Worm (Caenorhabditis elegans): ENCODE measurements around the gene srd-74.

srd-74 gene

DNA sequence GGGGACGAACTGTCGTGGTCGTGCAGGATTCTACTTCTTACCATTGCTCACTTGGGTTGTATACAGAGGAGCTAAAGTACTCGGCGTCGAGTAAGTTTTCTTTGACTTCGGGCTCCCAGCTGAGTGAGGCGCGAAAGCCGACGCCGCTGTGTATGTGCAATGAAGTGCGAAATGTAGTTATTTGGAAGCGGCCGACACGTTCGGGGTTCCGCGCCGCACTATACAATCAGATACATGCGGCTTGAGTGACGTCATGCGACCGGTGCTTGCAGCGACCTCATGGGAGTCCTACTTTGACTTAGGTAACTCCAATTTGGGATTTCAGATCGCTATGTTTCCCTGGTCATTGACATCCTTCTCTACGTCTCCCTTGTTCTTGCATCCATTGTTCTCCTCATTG is 36.0 kb downstream of the srd-74 start:
- no peak for TF ChIP-seq nhr-179 (tag; optimal IDR thresholded peaks at IDR 0.05)
- no peak for TF ChIP-seq F22D6.2 (tag; optimal IDR thresholded peaks at IDR 0.05)
- TF ChIP-seq F39B2.1 (GFP tag; IDR thresholded peaks at IDR 0.05), result no peak
- TF ChIP-seq egl-18 (GFP tag; IDR thresholded peaks at IDR 0.05), result no peak
- TF ChIP-seq mxl-1 (tag; optimal IDR thresholded peaks at IDR 0.05), result no peak
- peak; percentile 36; the same call in 1 of the 2 replicates for TF ChIP-seq hmg-1.2 (GFP tag; IDR thresholded peaks at IDR 0.05)
- TF ChIP-seq B0261.1 (tag; optimal IDR thresholded peaks at IDR 0.05), result no peak
- 0 out of 2 replicates have a peak, but pooled peaks have one; percentile 7 for TF ChIP-seq madf-6 (GFP tag; IDR thresholded peaks at IDR 0.05)
- TF ChIP-seq snpc-1.1 (tag; optimal IDR thresholded peaks at IDR 0.05; ENCODE audit: insufficient read depth), result peak; percentile 49
- peak; percentile 26 for TF ChIP-seq snpc-4 (GFP tag; optimal IDR thresholded peaks at IDR 0.05)
- peak in 2 of 4 experiments; percentile 80 for TF ChIP-seq snpc-4 (tag; optimal IDR thresholded peaks at IDR 0.05)
- no peak for TF ChIP-seq mcd-1 (GFP tag; IDR thresholded peaks at IDR 0.05)

DNA sequence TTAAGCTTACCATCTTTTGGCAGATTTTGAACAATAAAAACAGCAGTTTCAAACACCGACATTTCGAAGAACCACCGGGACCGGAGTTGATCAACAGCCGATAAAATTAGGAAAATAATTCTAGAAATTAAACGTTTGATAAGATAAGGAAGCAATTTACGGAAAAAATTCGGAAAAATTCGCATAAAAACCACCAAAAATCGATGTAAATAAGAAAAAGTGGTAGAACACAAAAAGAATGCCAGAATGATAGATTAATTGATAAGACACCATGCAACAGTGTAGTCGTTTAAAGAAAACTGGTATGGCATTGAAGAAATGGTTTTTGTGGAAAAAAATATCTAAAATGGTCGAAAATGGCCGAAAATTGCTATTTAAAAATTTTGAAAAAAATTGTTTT is 40.5 kb downstream of the srd-74 start, which contains the start of gene maa-1:
Gene maa-1 (minus strand): TSS at position 120 of the 400 bp plus-strand sequence.
- TF ChIP-seq nhr-80 (tag; optimal IDR thresholded peaks at IDR 0.05) (peak; percentile 48), ZK185.1 (tag; optimal IDR thresholded peaks at IDR 0.05; ENCODE audit: poor library complexity, severe bottlenecking) (no peak)

- TF ChIP-seq K11D2.4 (GFP tag; IDR thresholded peaks at IDR 0.05) (0 out of 2 replicates have a peak, but pooled peaks have one; percentile 56), dpl-1 (GFP tag; optimal IDR thresholded peaks at IDR 0.05) (peak; percentile 57), unc-62 (GFP tag; optimal IDR thresholded peaks at IDR 0.05) (no peak), F57A8.1 (GFP tag; optimal IDR thresholded peaks at IDR 0.05) (no peak), attf-6 (GFP tag; IDR thresholded peaks at IDR 0.05) (no peak), hmg-20 (GFP tag; IDR thresholded peaks at IDR 0.05) (0 out of 2 replicates have a peak, but pooled peaks have one; percentile 19), tbp1 (GFP tag; optimal IDR thresholded peaks at IDR 0.05) (peak; percentile 66), madf-8 (GFP tag; conservative IDR thresholded peaks at IDR 0.05) (peak; percentile 31; the same call in 1 of the 2 replicates), nhr-27 (tag; optimal IDR thresholded peaks at IDR 0.05) (no peak), C17E4.6 (GFP tag; IDR thresholded peaks at IDR 0.05) (no peak), ekl-4 (GFP tag; IDR thresholded peaks at IDR 0.05) (peak; percentile 65; the same call in 1 of the 2 replicates), egrh-3 (GFP tag; IDR thresholded peaks at IDR 0.05) (0 out of 2 replicates have a peak, but pooled peaks have one; percentile 14), F33H1.4 (GFP tag; IDR thresholded peaks at IDR 0.05) (peak; percentile 51), F49E8.2 (tag; optimal IDR thresholded peaks at IDR 0.05; ENCODE audit: insufficient read depth) (no peak), nhr-80 (tag; optimal IDR thresholded peaks at IDR 0.05) (peak; percentile 75), efl-1 (GFP tag; optimal IDR thresholded peaks at IDR 0.05) (peak; percentile 65), lin-26 (GFP tag; IDR thresholded peaks at IDR 0.05) (peak; percentile 70; the same call in 1 of the 2 replicates), Y56A3A.18 (GFP tag; IDR thresholded peaks at IDR 0.05) (no peak), egl-18 (GFP tag; IDR thresholded peaks at IDR 0.05) (no peak), lin-40 (tag; optimal IDR thresholded peaks at IDR 0.05) (peak; percentile 72), F10E7.11 (tag; optimal IDR thresholded peaks at IDR 0.05) (no peak), nhr-179 (tag; optimal IDR thresholded peaks at IDR 0.05) (no peak), let-607 (tag; optimal IDR thresholded peaks at IDR 0.05) (peak in 1 of 2 experiments; percentile 30), him-1 (tag; optimal IDR thresholded peaks at IDR 0.05) (peak; percentile 16), bed-1 (GFP tag; IDR thresholded peaks at IDR 0.05) (no peak), attf-3 (GFP tag; conservative IDR thresholded peaks at IDR 0.05) (no peak), nfya-2 (GFP tag; IDR thresholded peaks at IDR 0.05) (no peak), Y95B8A.8 (GFP tag; IDR thresholded peaks at IDR 0.05) (no peak), nhr-120 (GFP tag; IDR thresholded peaks at IDR 0.05) (no peak), ama-1 (optimal IDR thresholded peaks at IDR 0.05) (no peak), ama-1 (GFP tag; optimal IDR thresholded peaks at IDR 0.05) (no peak), nfya-1 (tag; optimal IDR thresholded peaks at IDR 0.05; ENCODE audit: borderline replicate concordance, insufficient read depth) (no peak), K12H6.12 (tag; optimal IDR thresholded peaks at IDR 0.05) (peak; percentile 80), pha-4 (tag; optimal IDR thresholded peaks at IDR 0.05) (peak; percentile 64)
Observed at ce11 chrIII:11823260-11823659, 41.4 kb downstream of the srd-74 start, which contains the start of gene C18D11.3. C18D11.3 (plus strand) TSS chrIII:11823448.
